Fruit fly (Drosophila melanogaster) whole organism, adult: ENCODE results near the gene CG46467.

Experiments used
- CG11617 ChIP-seq: fragments of 200-800 bp; sonication (Bioruptor generic); optimal IDR thresholded peaks from 2 replicates; lab custom pipeline; 2017; ENCODE audit warnings: mild to moderate bottlenecking, missing biosample characterization, missing genetic modification reagents, missing genetic modification characterization
- CG12768 ChIP-seq: fragments of 200-800 bp; sonication (Bioruptor generic); optimal IDR thresholded peaks from 2 replicates; lab custom pipeline; 2017; ENCODE audit warnings: missing biosample characterization, missing genetic modification characterization, mild to moderate bottlenecking, moderate library complexity, missing genetic modification reagents
- CG14711 ChIP-seq: fragments of 200-800 bp; sonication (Bioruptor generic); optimal IDR thresholded peaks from 2 replicates; lab custom pipeline; 2018; ENCODE audit warnings: missing biosample characterization, mild to moderate bottlenecking, missing genetic modification characterization, moderate library complexity
- CG1620 ChIP-seq: fragments of 200-800 bp; sonication (Bioruptor generic); optimal IDR thresholded peaks from 2 replicates; lab custom pipeline; 2016; ENCODE audit warnings: missing biosample characterization, missing genetic modification characterization
- CG33017 ChIP-seq: fragments of 200-800 bp; sonication (Bioruptor generic); optimal IDR thresholded peaks from 2 replicates; lab custom pipeline; 2018; ENCODE audit warnings: missing biosample characterization, mild to moderate bottlenecking, missing genetic modification characterization, moderate library complexity
- CG5204 ChIP-seq: fragments of 200-800 bp; sonication (Bioruptor generic); optimal IDR thresholded peaks from 2 replicates; lab custom pipeline; 2016; ENCODE audit warnings: missing biosample characterization, missing genetic modification characterization
- CG7045 ChIP-seq: fragments of 200-800 bp; sonication (Bioruptor generic); optimal IDR thresholded peaks from 2 replicates; lab custom pipeline; 2017; ENCODE audit warnings: missing biosample characterization, mild to moderate bottlenecking, missing genetic modification characterization
- CG7101 ChIP-seq: fragments of 200-800 bp; sonication (Bioruptor generic); optimal IDR thresholded peaks from 2 replicates; lab custom pipeline; 2018; ENCODE audit warnings: missing biosample characterization, mild to moderate bottlenecking, missing genetic modification characterization, moderate library complexity
- Clk ChIP-seq: fragments of 200-800 bp; sonication (Bioruptor generic); optimal IDR thresholded peaks from 2 replicates; lab custom pipeline; 2017; ENCODE audit warnings: missing biosample characterization, missing genetic modification characterization
- Crg-1 ChIP-seq: fragments of 200-800 bp; sonication (Bioruptor generic); optimal IDR thresholded peaks from 2 replicates; lab custom pipeline; 2016; ENCODE audit warnings: missing biosample characterization, missing genetic modification characterization
- Hr96 ChIP-seq: fragments of 200-800 bp; sonication (Bioruptor generic); optimal IDR thresholded peaks from 2 replicates; lab custom pipeline; 2016; ENCODE audit warnings: missing biosample characterization, missing genetic modification characterization
- Mnt ChIP-seq: fragments of 200-800 bp; sonication (Bioruptor generic); optimal IDR thresholded peaks from 2 replicates; lab custom pipeline; 2016; ENCODE audit warnings: missing biosample characterization, mild to moderate bottlenecking, missing genetic modification characterization
- bab1 ChIP-seq: fragments of 200-800 bp; sonication (Bioruptor generic); optimal IDR thresholded peaks from 3 replicates; lab custom pipeline; 2019; ENCODE audit warnings: missing biosample characterization, mild to moderate bottlenecking, missing genetic modification characterization, moderate library complexity
- cic ChIP-seq: fragments of 200-800 bp; sonication (Bioruptor generic); optimal IDR thresholded peaks from 2 replicates; lab custom pipeline; 2017; ENCODE audit warnings: missing biosample characterization, mild to moderate bottlenecking, missing genetic modification characterization, moderate library complexity
- cnc ChIP-seq, 2 experiments: fragments of >200 bp; optimal IDR thresholded peaks; 2 replicates each; lab custom pipeline; 2017
- kay ChIP-seq: fragments of 200-800 bp; sonication (Bioruptor generic); peaks from one replicate; lab custom pipeline; 2016; ENCODE audit warnings: missing biosample characterization, missing genetic modification characterization, borderline replicate concordance
- ovo ChIP-seq: fragments of 200-800 bp; sonication (Bioruptor generic); optimal IDR thresholded peaks from 2 replicates; lab custom pipeline; 2016; ENCODE audit warnings: missing biosample characterization, missing genetic modification characterization
- pad ChIP-seq: fragments of 200-800 bp; sonication (Bioruptor generic); optimal IDR thresholded peaks from 3 replicates; lab custom pipeline; 2017; ENCODE audit warnings: missing biosample characterization, missing genetic modification characterization, mild to moderate bottlenecking, moderate library complexity, missing genetic modification reagents
- tj ChIP-seq: fragments of 200-800 bp; sonication (Bioruptor generic); optimal IDR thresholded peaks from 3 replicates; lab custom pipeline; 2017; ENCODE audit warnings: missing biosample characterization, mild to moderate bottlenecking, missing genetic modification characterization, moderate library complexity
- toe ChIP-seq: fragments of 200-800 bp; sonication (Bioruptor generic); optimal IDR thresholded peaks from 2 replicates; lab custom pipeline; 2016; ENCODE audit warnings: missing biosample characterization, missing genetic modification characterization

The CG46467 gene

dm6 chr3R:9934863-9935262 lies 60.4 kb downstream of the CG46467 start:
- TF ChIP-seq cic (GFP tag; lab: Kevin White, UChicago) (no peak), CG33017 (tag; lab: Kevin White, UChicago) (no peak), Clk (GFP tag; lab: Kevin White, UChicago) (no peak), CG14711 (tag; lab: Kevin White, UChicago) (peak; percentile 46), CG11617 (GFP tag; lab: Kevin White, UChicago) (no peak), Mnt (GFP tag; lab: Kevin White, UChicago) (no peak), CG1620 (GFP tag; lab: Kevin White, UChicago) (no peak), cnc (optimal IDR thresholded peaks at IDR 0.05; lab: Kevin White, UChicago) (no peak), bab1 (GFP tag; lab: Kevin White, UChicago) (peak; percentile 44), Crg-1 (GFP tag; lab: Kevin White, UChicago) (no peak), ovo (no peak), tj (GFP tag; lab: Kevin White, UChicago) (peak; percentile 87), toe (GFP tag; lab: Kevin White, UChicago) (no peak), CG12768 (GFP tag; lab: Kevin White, UChicago) (no peak), CG7045 (GFP tag; lab: Kevin White, UChicago) (no peak), pad (GFP tag; lab: Kevin White, UChicago) (peak; percentile 14), Hr96 (GFP tag; lab: Kevin White, UChicago) (no peak), kay (GFP tag; lab: Kevin White, UChicago) (peak; percentile 15), CG7101 (no peak), CG5204 (GFP tag; lab: Kevin White, UChicago) (peak; percentile 38)

- TF ChIP-seq CG14711 (tag; lab: Kevin White, UChicago), result no peak
These were observed 62.7 kb downstream of the CG46467 start for dm6 chr3R:9937176-9937575.

- TF ChIP-seq Mnt (GFP tag; lab: Kevin White, UChicago) (no peak), CG12768 (GFP tag; lab: Kevin White, UChicago) (no peak), CG5204 (GFP tag; lab: Kevin White, UChicago) (no peak), toe (GFP tag; lab: Kevin White, UChicago) (no peak), cic (GFP tag; lab: Kevin White, UChicago) (no peak), CG7045 (GFP tag; lab: Kevin White, UChicago) (no peak), Hr96 (GFP tag; lab: Kevin White, UChicago) (no peak), bab1 (GFP tag; lab: Kevin White, UChicago) (no peak), CG14711 (tag; lab: Kevin White, UChicago) (no peak), pad (GFP tag; lab: Kevin White, UChicago) (no peak), CG11617 (GFP tag; lab: Kevin White, UChicago) (no peak), Clk (GFP tag; lab: Kevin White, UChicago) (no peak), CG7101 (no peak), Crg-1 (GFP tag; lab: Kevin White, UChicago) (no peak), ovo (no peak), tj (GFP tag; lab: Kevin White, UChicago) (no peak), CG33017 (tag; lab: Kevin White, UChicago) (no peak), kay (GFP tag; lab: Kevin White, UChicago) (no peak)
These were observed 63.1 kb downstream of the CG46467 start for dm6 chr3R:9937605-9938004.

dm6 chr3R:9938495-9938894 lies 64.0 kb downstream of the CG46467 start:
- TF ChIP-seq CG11617 (GFP tag; lab: Kevin White, UChicago) (no peak), Mnt (GFP tag; lab: Kevin White, UChicago) (no peak), CG12768 (GFP tag; lab: Kevin White, UChicago) (no peak), tj (GFP tag; lab: Kevin White, UChicago) (no peak), ovo (no peak), CG7101 (no peak), Crg-1 (GFP tag; lab: Kevin White, UChicago) (no peak), CG33017 (tag; lab: Kevin White, UChicago) (no peak), Clk (GFP tag; lab: Kevin White, UChicago) (no peak), CG14711 (tag; lab: Kevin White, UChicago) (no peak), cnc (optimal IDR thresholded peaks at IDR 0.05; lab: Kevin White, UChicago) (no peak), CG1620 (GFP tag; lab: Kevin White, UChicago) (no peak), CG7045 (GFP tag; lab: Kevin White, UChicago) (no peak), CG5204 (GFP tag; lab: Kevin White, UChicago) (no peak)

dm6 chr3R:9939333-9939979 lies 65.0 kb downstream of the CG46467 start:
- TF ChIP-seq Hr96 (GFP tag; lab: Kevin White, UChicago) (no peak), bab1 (GFP tag; lab: Kevin White, UChicago) (no peak)

dm6 chr3R:9940565-9941258 lies 66.2 kb downstream of the CG46467 start:
- TF ChIP-seq Mnt (GFP tag; lab: Kevin White, UChicago) (peak; percentile 14), Hr96 (GFP tag; lab: Kevin White, UChicago) (no peak), kay (GFP tag; lab: Kevin White, UChicago) (peak; percentile 53), CG7045 (GFP tag; lab: Kevin White, UChicago) (peak; percentile 38), CG12768 (GFP tag; lab: Kevin White, UChicago) (peak; percentile 52), toe (GFP tag; lab: Kevin White, UChicago) (no peak), cic (GFP tag; lab: Kevin White, UChicago) (peak; percentile 91), ovo (peak; percentile 29), CG33017 (tag; lab: Kevin White, UChicago) (no peak), CG11617 (GFP tag; lab: Kevin White, UChicago) (peak; percentile 22), CG7101 (no peak), pad (GFP tag; lab: Kevin White, UChicago) (no peak)
